Worm (Caenorhabditis elegans) whole organism, midembryonic: ENCODE data around the gene clec-142.

Source experiments
- cog-1 ChIP-seq: sonication (generic microtip); optimal IDR thresholded peaks from 2 replicates; lab custom pipeline; 2016; ENCODE audit warnings: missing genetic modification characterization, missing compliant biosample characterization
- flt-1 ChIP-seq: fragments of 200-800 bp; sonication (Bioruptor generic); IDR thresholded peaks from 2 replicates; pipeline ENCODE4 v1.3.6; 2022; ENCODE audit warnings: missing genetic modification characterization, missing compliant biosample characterization
- med-1 ChIP-seq: sonication (generic microtip); optimal IDR thresholded peaks from 2 replicates; lab custom pipeline; 2017; ENCODE audit warnings: missing genetic modification characterization, mild to moderate bottlenecking, missing compliant biosample characterization, antibody characterized with exemption, missing genetic modification reagents; ENCODE audit not compliant: insufficient read depth
- tab-1 ChIP-seq: fragments of 200-800 bp; sonication (Bioruptor generic); IDR thresholded peaks from 2 replicates; pipeline ENCODE4 v1.3.6; 2022; ENCODE audit warnings: missing genetic modification characterization, missing compliant biosample characterization
- ztf-29 ChIP-seq: fragments of 200-800 bp; sonication (Bioruptor generic); IDR thresholded peaks from 2 replicates; pipeline ENCODE4 v1.3.6; 2022; ENCODE audit warnings: missing genetic modification reagents, missing genetic modification characterization, missing compliant biosample characterization

DNA sequence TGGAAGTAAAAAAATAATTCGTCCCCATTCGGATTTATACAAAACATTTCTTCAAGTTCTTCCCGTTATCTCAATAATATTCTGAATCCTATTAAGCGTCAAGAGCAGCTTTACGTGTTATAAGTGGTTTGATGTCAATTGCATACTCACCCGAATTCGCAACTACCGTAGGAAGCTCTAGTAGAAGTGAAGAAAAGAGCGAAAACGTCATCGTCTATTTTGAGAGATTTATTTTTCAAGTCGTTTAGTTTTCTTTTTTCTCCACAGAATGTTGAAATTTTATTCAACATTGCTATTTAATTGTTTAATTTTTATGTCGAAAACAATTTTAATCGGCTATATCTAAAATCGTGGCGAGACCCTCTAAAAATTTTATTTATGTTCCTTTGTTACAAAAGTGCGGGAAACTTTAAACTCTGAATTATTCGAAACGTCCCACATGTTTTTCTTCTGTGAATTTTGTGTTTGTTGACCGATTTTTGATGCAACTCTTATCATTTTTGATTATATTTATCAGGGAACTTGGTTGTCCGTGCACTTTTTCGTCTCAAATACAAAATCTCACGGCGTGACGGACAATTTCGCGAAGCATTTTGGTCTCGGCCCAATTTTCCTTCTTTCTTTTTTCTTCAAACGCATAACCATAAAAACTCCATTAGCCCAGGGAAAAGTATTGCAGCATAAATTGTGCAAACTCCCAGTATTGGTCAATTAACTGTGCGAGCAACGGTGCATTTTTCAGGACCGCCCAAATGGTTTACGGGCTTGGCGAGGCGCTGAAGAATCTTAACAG, 8.4 kb upstream of the clec-142 start, which contains the start of gene tdc-1:
- TF ChIP-seq ztf-29 (GFP tag; lab: Robert Waterston, UW) (no peak), flt-1 (GFP tag; lab: Robert Waterston, UW) (no peak), cog-1 (tag; lab: Kevin White, UChicago) (no peak), med-1 (no peak), tab-1 (GFP tag; lab: Robert Waterston, UW) (no peak)
